Worm (Caenorhabditis elegans): ENCODE data around the gene F10E7.11.

DNA sequence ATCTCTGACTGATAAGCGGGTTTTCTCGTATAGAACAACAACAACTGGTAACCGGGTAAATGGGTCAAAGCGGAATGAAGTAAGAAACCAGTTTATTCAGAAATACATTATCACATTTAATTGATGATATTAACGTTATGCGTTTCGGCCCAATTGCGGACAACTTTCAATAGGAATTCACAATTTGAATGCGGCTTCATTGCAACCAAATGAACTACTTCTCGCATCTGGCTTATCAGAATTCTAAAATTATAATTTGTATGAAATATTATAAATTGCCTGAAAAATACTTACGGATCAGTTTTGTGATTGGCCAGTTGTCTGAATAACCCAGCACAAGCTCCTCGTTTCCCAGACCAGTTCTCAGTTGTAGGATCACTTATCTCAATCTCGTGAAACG, 46.0 kb upstream of the F10E7.11 start, which contains the start of gene col-36:
- TF ChIP-seq unc-55 (GFP tag; optimal IDR thresholded peaks at IDR 0.05) (no peak), snpc-4 (tag; optimal IDR thresholded peaks at IDR 0.05) (no peak), nhr-77 (tag; optimal IDR thresholded peaks at IDR 0.05) (no peak), nhr-11 (tag; optimal IDR thresholded peaks at IDR 0.05) (no peak), unc-62 (GFP tag; optimal IDR thresholded peaks at IDR 0.05) (no peak), nhr-12 (tag; optimal IDR thresholded peaks at IDR 0.05) (no peak), lin-39 (tag; optimal IDR thresholded peaks at IDR 0.05) (no peak), sem-4 (tag; optimal IDR thresholded peaks at IDR 0.05) (no peak), ZK546.5 (tag; optimal IDR thresholded peaks at IDR 0.05) (no peak), egl-27 (tag; optimal IDR thresholded peaks at IDR 0.05) (no peak), C34F6.9 (tag; optimal IDR thresholded peaks at IDR 0.05) (no peak), ama-1 (optimal IDR thresholded peaks at IDR 0.05) (no peak)
